Worm (Caenorhabditis elegans) whole organism, mixed stage, embryonic: Measurements from ENCODE around the gene T24H10.1.

Experiments
- bed-3 ChIP-seq: fragments of 200-800 bp; sonication (Bioruptor generic); optimal IDR thresholded peaks from 3 replicates; lab custom pipeline; 2018; ENCODE audit warnings: mild to moderate bottlenecking, missing genetic modification characterization, moderate library complexity, missing compliant biosample characterization
- blmp-1 ChIP-seq: fragments of 150-350 bp; optimal IDR thresholded peaks from 2 replicates; lab custom pipeline; 2014; ENCODE audit warnings: missing biosample characterization, missing genetic modification characterization
- ceh-39 ChIP-seq: fragments of 150-350 bp; optimal IDR thresholded peaks from 2 replicates; lab custom pipeline; 2014; ENCODE audit warnings: missing biosample characterization, missing genetic modification characterization
- ceh-43 ChIP-seq: fragments of 200-800 bp; sonication (Bioruptor generic); optimal IDR thresholded peaks from 2 replicates; lab custom pipeline; 2018; ENCODE audit warnings: mild to moderate bottlenecking, missing genetic modification characterization, moderate library complexity, missing compliant biosample characterization
- ceh-83 ChIP-seq: fragments of 200-800 bp; sonication (Bioruptor generic); optimal IDR thresholded peaks from 2 replicates; lab custom pipeline; 2018; ENCODE audit warnings: mild to moderate bottlenecking, missing genetic modification characterization, missing compliant biosample characterization
- ces-1 ChIP-seq: fragments of 150-350 bp; optimal IDR thresholded peaks from 2 replicates; lab custom pipeline; 2014; ENCODE audit warnings: missing biosample characterization, missing genetic modification reagents, missing genetic modification characterization
- cnd-1 ChIP-seq: fragments of 200-800 bp; sonication (Bioruptor generic); optimal IDR thresholded peaks from 2 replicates; lab custom pipeline; 2018; ENCODE audit warnings: mild to moderate bottlenecking, missing genetic modification characterization, missing compliant biosample characterization
- drap-1 ChIP-seq: fragments of 200-800 bp; sonication (Bioruptor generic); optimal IDR thresholded peaks from 3 replicates; lab custom pipeline; 2018; ENCODE audit warnings: mild to moderate bottlenecking, missing genetic modification characterization, missing compliant biosample characterization
- elt-1 ChIP-seq: sonication (generic microtip); optimal IDR thresholded peaks from 2 replicates; lab custom pipeline; 2017; ENCODE audit warnings: missing genetic modification characterization, mild to moderate bottlenecking, missing compliant biosample characterization, antibody characterized with exemption, moderate library complexity, borderline replicate concordance; ENCODE audit not compliant: insufficient read depth
- flh-1 ChIP-seq: fragments of 200-800 bp; sonication (Bioruptor generic); optimal IDR thresholded peaks from 2 replicates; lab custom pipeline; 2018; ENCODE audit warnings: mild to moderate bottlenecking, missing genetic modification characterization, moderate library complexity, missing compliant biosample characterization
- ham-2 ChIP-seq: fragments of 200-800 bp; sonication (Bioruptor generic); optimal IDR thresholded peaks from 2 replicates; lab custom pipeline; 2018; ENCODE audit warnings: mild to moderate bottlenecking, missing genetic modification characterization, missing compliant biosample characterization
- hlh-1 ChIP-seq: fragments of 150-350 bp; optimal IDR thresholded peaks from 2 replicates; lab custom pipeline; 2014; ENCODE audit warnings: missing biosample characterization, missing genetic modification reagents, missing genetic modification characterization
- lin-32 ChIP-seq: fragments of 200-800 bp; sonication (Bioruptor generic); optimal IDR thresholded peaks from 2 replicates; lab custom pipeline; 2018; ENCODE audit warnings: mild to moderate bottlenecking, missing genetic modification characterization, missing compliant biosample characterization
- lsy-2 ChIP-seq: fragments of 150-350 bp; optimal IDR thresholded peaks from 2 replicates; lab custom pipeline; 2014; ENCODE audit warnings: missing biosample characterization, missing genetic modification characterization
- mab-5 ChIP-seq: fragments of 150-350 bp; optimal IDR thresholded peaks from 2 replicates; lab custom pipeline; 2014; ENCODE audit warnings: missing biosample characterization, missing genetic modification characterization
- mep-1 ChIP-seq: fragments of 150-350 bp; optimal IDR thresholded peaks from 2 replicates; lab custom pipeline; 2017; ENCODE audit warnings: missing biosample characterization, missing genetic modification reagents, missing genetic modification characterization, inconsistent platforms
- mls-2 ChIP-seq: sonication (generic microtip); optimal IDR thresholded peaks from 2 replicates; lab custom pipeline; 2016; ENCODE audit warnings: mild to moderate bottlenecking, missing genetic modification characterization, moderate library complexity, missing compliant biosample characterization
- nhr-12 ChIP-seq: fragments of 150-350 bp; optimal IDR thresholded peaks from 2 replicates; lab custom pipeline; 2014; ENCODE audit warnings: missing biosample characterization, missing genetic modification characterization
- nhr-2 ChIP-seq: fragments of 150-350 bp; optimal IDR thresholded peaks from 2 replicates; lab custom pipeline; 2014; ENCODE audit warnings: missing biosample characterization, missing genetic modification characterization
- nhr-237 ChIP-seq: fragments of 150-350 bp; optimal IDR thresholded peaks from 2 replicates; lab custom pipeline; 2014; ENCODE audit warnings: missing biosample characterization, missing genetic modification characterization
- nhr-76 ChIP-seq: sonication (generic microtip); optimal IDR thresholded peaks from 2 replicates; lab custom pipeline; 2017; ENCODE audit warnings: missing biosample characterization, missing genetic modification characterization
- pha-4 ChIP-seq: fragments of 150-350 bp; optimal IDR thresholded peaks from 2 replicates; lab custom pipeline; 2018; ENCODE audit warnings: missing biosample characterization, missing genetic modification reagents, missing genetic modification characterization
- sem-2 ChIP-seq: fragments of 200-800 bp; sonication (Bioruptor generic); optimal IDR thresholded peaks from 2 replicates; lab custom pipeline; 2018; ENCODE audit warnings: mild to moderate bottlenecking, missing genetic modification characterization, missing compliant biosample characterization
- sptf-1 ChIP-seq: sonication (generic microtip); optimal IDR thresholded peaks from 2 replicates; lab custom pipeline; 2017; ENCODE audit warnings: mild to moderate bottlenecking, missing genetic modification characterization, moderate library complexity, missing compliant biosample characterization
- unc-120 ChIP-seq: sonication (generic microtip); optimal IDR thresholded peaks from 2 replicates; lab custom pipeline; 2017; ENCODE audit warnings: missing genetic modification characterization, missing compliant biosample characterization; ENCODE audit not compliant: poor library complexity, severe bottlenecking
- unc-39 ChIP-seq: fragments of 150-350 bp; optimal IDR thresholded peaks from 2 replicates; lab custom pipeline; 2014; ENCODE audit warnings: missing biosample characterization, missing genetic modification characterization
- unc-62 ChIP-seq: fragments of 150-350 bp; optimal IDR thresholded peaks from 2 replicates; lab custom pipeline; 2014; ENCODE audit warnings: missing biosample characterization, missing genetic modification reagents, missing genetic modification characterization
- zip-8 ChIP-seq: fragments of 150-350 bp; optimal IDR thresholded peaks from 2 replicates; lab custom pipeline; 2014; ENCODE audit warnings: missing biosample characterization, missing genetic modification characterization
- ztf-11 ChIP-seq: fragments of 150-350 bp; optimal IDR thresholded peaks from 2 replicates; lab custom pipeline; 2014; ENCODE audit warnings: missing biosample characterization, missing genetic modification characterization

T24H10.1 gene

ce11 chrII:9120813-9121554, 21.8 kb downstream of the T24H10.1 start:
- TF ChIP-seq nhr-76 (no peak), cnd-1 (tag; lab: Kevin White, UChicago) (no peak), sem-2 (GFP tag; lab: Kevin White, UChicago) (no peak), bed-3 (GFP tag; lab: Kevin White, UChicago) (no peak), ces-1 (GFP tag; lab: Kevin White, UChicago) (no peak), mls-2 (tag; lab: Kevin White, UChicago) (no peak), lsy-2 (no peak), hlh-1 (tag; lab: Kevin White, UChicago) (no peak), ceh-83 (no peak), nhr-237 (tag; lab: Kevin White, UChicago) (no peak), unc-62 (GFP tag; lab: Kevin White, UChicago) (no peak), elt-1 (tag; lab: Kevin White, UChicago) (no peak), drap-1 (GFP tag; lab: Kevin White, UChicago) (no peak), nhr-2 (tag; lab: Kevin White, UChicago) (no peak), ztf-11 (no peak), blmp-1 (tag; lab: Kevin White, UChicago) (no peak), unc-39 (tag; lab: Kevin White, UChicago) (no peak), nhr-12 (no peak), ham-2 (GFP tag; lab: Kevin White, UChicago) (no peak)

- TF ChIP-seq mab-5 (tag; lab: Kevin White, UChicago) (no peak), ces-1 (GFP tag; lab: Kevin White, UChicago) (no peak), ceh-43 (GFP tag; lab: Kevin White, UChicago) (no peak), sem-2 (GFP tag; lab: Kevin White, UChicago) (no peak), nhr-12 (no peak), ceh-83 (no peak), nhr-2 (tag; lab: Kevin White, UChicago) (no peak), mls-2 (tag; lab: Kevin White, UChicago) (no peak)
These were observed 25.2 kb downstream of the T24H10.1 start for ce11 chrII:9124353-9124752.

- TF ChIP-seq sem-2 (GFP tag; lab: Kevin White, UChicago) (no peak), ces-1 (GFP tag; lab: Kevin White, UChicago) (no peak), nhr-76 (no peak), ceh-39 (no peak), flh-1 (no peak), mab-5 (tag; lab: Kevin White, UChicago) (no peak), bed-3 (GFP tag; lab: Kevin White, UChicago) (no peak), unc-120 (no peak), ztf-11 (no peak)
These were observed 25.8 kb downstream of the T24H10.1 start for ce11 chrII:9125007-9125406.

ce11 chrII:9125558-9125957, 26.4 kb downstream of the T24H10.1 start:
- TF ChIP-seq zip-8, result peak; percentile 95

ce11 chrII:9126965-9127364, 27.8 kb downstream of the T24H10.1 start:
- TF ChIP-seq cnd-1 (tag; lab: Kevin White, UChicago) (no peak), pha-4 (tag; lab: Kevin White, UChicago) (no peak), ceh-43 (GFP tag; lab: Kevin White, UChicago) (no peak), drap-1 (GFP tag; lab: Kevin White, UChicago) (no peak), ces-1 (GFP tag; lab: Kevin White, UChicago) (no peak), elt-1 (tag; lab: Kevin White, UChicago) (no peak), ceh-39 (no peak), unc-62 (GFP tag; lab: Kevin White, UChicago) (no peak), nhr-237 (tag; lab: Kevin White, UChicago) (no peak), unc-120 (no peak), sptf-1 (tag; lab: Kevin White, UChicago) (no peak), lin-32 (GFP tag; lab: Kevin White, UChicago) (no peak)

ce11 chrII:9127379-9127778, 28.2 kb downstream of the T24H10.1 start:
- TF ChIP-seq unc-62 (GFP tag; lab: Kevin White, UChicago) (no peak), mep-1 (tag; lab: Kevin White, UChicago) (no peak), lsy-2 (no peak), sptf-1 (tag; lab: Kevin White, UChicago) (no peak), ham-2 (GFP tag; lab: Kevin White, UChicago) (no peak), nhr-237 (tag; lab: Kevin White, UChicago) (no peak)
